Fruit fly (Drosophila melanogaster) whole organism, embryonic: ENCODE results near the gene CG5326.
A peak's percentile ranks its signal among the peaks of the same experiment; 100 is the strongest.

Experiments
- Atf-2 ChIP-seq: fragments of 200-800 bp; sonication (Bioruptor generic); optimal IDR thresholded peaks from 2 replicates; lab custom pipeline; 2016; ENCODE audit warnings: missing biosample characterization, missing genetic modification characterization
- Bdp1 ChIP-seq: fragments of 200-800 bp; sonication (Bioruptor generic); optimal IDR thresholded peaks from 3 replicates; lab custom pipeline; 2016; ENCODE audit warnings: missing biosample characterization, missing genetic modification characterization
- Bgb ChIP-seq: fragments of 200-800 bp; sonication (Bioruptor generic); IDR thresholded peaks from 2 replicates; pipeline ENCODE4 v1.3.6; 2022; ENCODE audit warnings: missing biosample characterization, missing genetic modification characterization; ENCODE audit not compliant: partially characterized antibody
- CG10366 ChIP-seq: fragments of 200-800 bp; sonication (Bioruptor generic); IDR thresholded peaks from 2 replicates; pipeline ENCODE4 v1.3.6; 2022; ENCODE audit warnings: missing biosample characterization, missing genetic modification characterization
- CG10654 ChIP-seq: fragments of 200-800 bp; sonication (Bioruptor generic); optimal IDR thresholded peaks from 2 replicates; lab custom pipeline; 2016; ENCODE audit warnings: missing biosample characterization, missing genetic modification characterization
- CG10979 ChIP-seq: fragments of 200-800 bp; sonication (Bioruptor generic); optimal IDR thresholded peaks from 2 replicates; lab custom pipeline; 2018; ENCODE audit warnings: missing biosample characterization, mild to moderate bottlenecking, missing genetic modification characterization, moderate library complexity
- CG11504 ChIP-seq: fragments of 200-800 bp; sonication (Bioruptor generic); optimal IDR thresholded peaks from 3 replicates; lab custom pipeline; 2019; ENCODE audit warnings: missing biosample characterization, mild to moderate bottlenecking, missing genetic modification characterization, moderate library complexity
- CG12391 ChIP-seq: fragments of 200-800 bp; sonication (Bioruptor generic); optimal IDR thresholded peaks from 3 replicates; lab custom pipeline; 2018; ENCODE audit warnings: missing biosample characterization, mild to moderate bottlenecking, missing genetic modification characterization, moderate library complexity
- CG14014 ChIP-seq: fragments of 200-800 bp; sonication (Bioruptor generic); IDR thresholded peaks from 2 replicates; pipeline ENCODE4 v1.3.6; 2022; ENCODE audit warnings: missing biosample characterization, missing genetic modification characterization
- CG15514 ChIP-seq: fragments of 200-800 bp; sonication (Bioruptor generic); optimal IDR thresholded peaks from 3 replicates; lab custom pipeline; 2017; ENCODE audit warnings: missing biosample characterization, missing genetic modification characterization, mild to moderate bottlenecking, moderate library complexity, missing genetic modification reagents
- CG1602 ChIP-seq: fragments of 200-800 bp; sonication (Bioruptor generic); optimal IDR thresholded peaks from 3 replicates; lab custom pipeline; 2016; ENCODE audit warnings: missing biosample characterization, missing genetic modification characterization
- CG1603 ChIP-seq: fragments of 200-800 bp; sonication (Bioruptor generic); optimal IDR thresholded peaks from 2 replicates; lab custom pipeline; 2019; ENCODE audit warnings: missing biosample characterization, mild to moderate bottlenecking, missing genetic modification characterization, moderate library complexity
- CG17186 ChIP-seq: fragments of 200-800 bp; sonication (Bioruptor generic); optimal IDR thresholded peaks from 3 replicates; lab custom pipeline; 2017; ENCODE audit warnings: missing biosample characterization, missing genetic modification reagents, missing genetic modification characterization
- CG17802 ChIP-seq: fragments of 200-800 bp; sonication (Bioruptor generic); optimal IDR thresholded peaks from 2 replicates; lab custom pipeline; 2018; ENCODE audit warnings: missing biosample characterization, mild to moderate bottlenecking, missing genetic modification characterization, moderate library complexity
- CG18599 ChIP-seq: fragments of 200-800 bp; sonication (Bioruptor generic); optimal IDR thresholded peaks from 3 replicates; lab custom pipeline; 2017; ENCODE audit warnings: missing biosample characterization, missing genetic modification characterization, mild to moderate bottlenecking, moderate library complexity, missing genetic modification reagents
- CG3163 ChIP-seq: fragments of 200-800 bp; sonication (Bioruptor generic); optimal IDR thresholded peaks from 3 replicates; lab custom pipeline; 2016; ENCODE audit warnings: missing biosample characterization, missing genetic modification characterization
- CG3726 ChIP-seq: fragments of 200-800 bp; sonication (Bioruptor generic); IDR thresholded peaks from 3 replicates; pipeline ENCODE4, ENCODE4 v1.3.6; 2022; ENCODE audit warnings: missing biosample characterization, missing genetic modification characterization
- CG3838 ChIP-seq: fragments of 200-800 bp; sonication (Bioruptor generic); optimal IDR thresholded peaks from 3 replicates; lab custom pipeline; 2016; ENCODE audit warnings: missing biosample characterization, missing genetic modification characterization
- CG7556 ChIP-seq: fragments of 200-800 bp; sonication (Bioruptor generic); optimal IDR thresholded peaks from 2 replicates; lab custom pipeline; 2017; ENCODE audit warnings: missing biosample characterization, mild to moderate bottlenecking, missing genetic modification characterization
- CG9727 ChIP-seq: fragments of 200-800 bp; sonication (Bioruptor generic); optimal IDR thresholded peaks from 3 replicates; lab custom pipeline; 2017; ENCODE audit warnings: missing biosample characterization, mild to moderate bottlenecking, missing genetic modification characterization
- CG9817 ChIP-seq: fragments of 200-800 bp; sonication (Bioruptor generic); optimal IDR thresholded peaks from 2 replicates; lab custom pipeline; 2018; ENCODE audit warnings: missing biosample characterization, mild to moderate bottlenecking, missing genetic modification characterization, moderate library complexity
- Dbx ChIP-seq: fragments of 200-800 bp; sonication (Bioruptor generic); IDR thresholded peaks from 3 replicates; pipeline ENCODE4 v1.3.6; 2022; ENCODE audit warnings: missing biosample characterization, missing genetic modification characterization
- ERR ChIP-seq: fragments of 200-800 bp; sonication (Bioruptor generic); optimal IDR thresholded peaks from 2 replicates; lab custom pipeline; 2016; ENCODE audit warnings: missing biosample characterization, missing genetic modification characterization
- GATAe ChIP-seq: fragments of 200-800 bp; sonication (Bioruptor generic); conservative IDR thresholded peaks from 2 replicates; pipeline ENCODE4 v1.3.6; 2022; ENCODE audit warnings: missing biosample characterization, missing genetic modification characterization
- Hey ChIP-seq: fragments of 200-800 bp; sonication (Bioruptor generic); optimal IDR thresholded peaks from 3 replicates; lab custom pipeline; 2018; ENCODE audit warnings: missing biosample characterization, mild to moderate bottlenecking, missing genetic modification characterization
- HmgZ ChIP-seq: fragments of 200-800 bp; sonication (Bioruptor generic); optimal IDR thresholded peaks from 2 replicates; lab custom pipeline; 2018; ENCODE audit warnings: missing biosample characterization, mild to moderate bottlenecking, missing genetic modification characterization
- Hr3 ChIP-seq: fragments of 200-800 bp; sonication (Bioruptor generic); optimal IDR thresholded peaks from 3 replicates; lab custom pipeline; 2016; ENCODE audit warnings: missing biosample characterization, missing genetic modification characterization
- Hr78 ChIP-seq, 2 experiments: fragments of 200-800 bp in 1 of 2; fragments of >200 bp in 1 of 2; sonication (Bioruptor generic) in 1 of 2; optimal IDR thresholded peaks; 2 replicates each; lab custom pipeline; 2017 to 2019; ENCODE audit warnings: missing biosample characterization in 2 of 2, missing genetic modification characterization in 2 of 2, mild to moderate bottlenecking in 1 of 2, moderate library complexity in 1 of 2
- Mes4 ChIP-seq: fragments of 200-800 bp; sonication (Bioruptor generic); optimal IDR thresholded peaks from 2 replicates; lab custom pipeline; 2016; ENCODE audit warnings: missing biosample characterization, missing genetic modification characterization
- Mrtf ChIP-seq: fragments of 200-800 bp; sonication (Bioruptor generic); IDR thresholded peaks from 3 replicates; pipeline ENCODE4 v1.3.6; 2022; ENCODE audit warnings: missing biosample characterization, missing genetic modification characterization
- Nf-YC ChIP-seq: fragments of 200-800 bp; optimal IDR thresholded peaks from 3 replicates; lab custom pipeline; 2019; ENCODE audit warnings: missing biosample characterization, mild to moderate bottlenecking, missing genetic modification characterization, moderate library complexity
- Pdp1 ChIP-seq, 2 experiments: fragments of 200-800 bp; sonication (Bioruptor generic); optimal IDR thresholded peaks; 3 replicates each; lab custom pipeline; 2016; ENCODE audit warnings: missing biosample characterization in 2 of 2, missing genetic modification characterization in 2 of 2, mild to moderate bottlenecking in 1 of 2, moderate library complexity in 1 of 2
- Rfx ChIP-seq: fragments of 200-800 bp; sonication (Bioruptor generic); IDR thresholded peaks from 2 replicates; pipeline ENCODE4 v1.3.6; 2022; ENCODE audit warnings: missing biosample characterization, missing genetic modification characterization
- bcd ChIP-seq: fragments of 200-800 bp; sonication (Bioruptor generic); optimal IDR thresholded peaks from 2 replicates; lab custom pipeline; 2017; ENCODE audit warnings: missing biosample characterization, mild to moderate bottlenecking, missing genetic modification characterization
- chn ChIP-seq: fragments of 200-800 bp; sonication (Bioruptor generic); optimal IDR thresholded peaks from 2 replicates; lab custom pipeline; 2016; ENCODE audit warnings: missing biosample characterization, missing genetic modification characterization
- fd3F ChIP-seq: fragments of 200-800 bp; sonication (Bioruptor generic); optimal IDR thresholded peaks from 2 replicates; lab custom pipeline; 2018; ENCODE audit warnings: missing biosample characterization, mild to moderate bottlenecking, missing genetic modification characterization, moderate library complexity
- fru ChIP-seq: fragments of >200 bp; optimal IDR thresholded peaks from 2 replicates; lab custom pipeline; 2017
- gt ChIP-seq: fragments of 200-800 bp; sonication (Bioruptor generic); IDR thresholded peaks from 2 replicates; pipeline ENCODE4 v1.3.6; 2022; ENCODE audit warnings: missing biosample characterization, missing genetic modification characterization
- ham ChIP-seq: fragments of 200-800 bp; sonication (Bioruptor generic); IDR thresholded peaks from 2 replicates; pipeline ENCODE4 v1.3.6; 2022; ENCODE audit warnings: missing biosample characterization, missing genetic modification characterization
- ind ChIP-seq: fragments of 200-800 bp; sonication (Bioruptor generic); optimal IDR thresholded peaks from 3 replicates; lab custom pipeline; 2016; ENCODE audit warnings: missing biosample characterization, missing genetic modification characterization
- luna ChIP-seq: fragments of 200-800 bp; sonication (Bioruptor generic); optimal IDR thresholded peaks from 2 replicates; lab custom pipeline; 2016; ENCODE audit warnings: missing biosample characterization, missing genetic modification characterization
- nerfin-1 ChIP-seq: fragments of 200-800 bp; sonication (Bioruptor generic); optimal IDR thresholded peaks from 3 replicates; lab custom pipeline; 2019; ENCODE audit warnings: missing biosample characterization, mild to moderate bottlenecking, missing genetic modification characterization, moderate library complexity
- org-1 ChIP-seq: fragments of 200-800 bp; sonication (Bioruptor generic); optimal IDR thresholded peaks from 2 replicates; lab custom pipeline; 2017; ENCODE audit warnings: missing biosample characterization, missing genetic modification characterization
- otp ChIP-seq: fragments of 200-800 bp; sonication (Bioruptor generic); IDR thresholded peaks from 3 replicates; pipeline ENCODE4, ENCODE4 v1.3.6; 2022; ENCODE audit warnings: missing biosample characterization, missing genetic modification characterization
- pfk ChIP-seq: fragments of 200-800 bp; sonication (Bioruptor generic); optimal IDR thresholded peaks from 2 replicates; lab custom pipeline; 2018; ENCODE audit warnings: missing biosample characterization, mild to moderate bottlenecking, missing genetic modification characterization, moderate library complexity
- shn ChIP-seq: fragments of 200-800 bp; sonication (Bioruptor generic); optimal IDR thresholded peaks from 3 replicates; lab custom pipeline; 2016; ENCODE audit warnings: missing biosample characterization, missing genetic modification characterization
- sisA ChIP-seq: fragments of 200-800 bp; sonication (Bioruptor generic); IDR thresholded peaks from 2 replicates; pipeline ENCODE4 v1.3.6; 2022; ENCODE audit warnings: missing biosample characterization, missing genetic modification characterization
- stwl ChIP-seq: fragments of 200-800 bp; sonication (Bioruptor generic); optimal IDR thresholded peaks from 3 replicates; lab custom pipeline; 2018; ENCODE audit warnings: missing biosample characterization, mild to moderate bottlenecking, missing genetic modification characterization, moderate library complexity
- toy ChIP-seq: fragments of 200-800 bp; sonication (Bioruptor generic); IDR thresholded peaks from 2 replicates; pipeline ENCODE4 v1.3.6; 2022; ENCODE audit warnings: missing biosample characterization, missing genetic modification characterization
- tx ChIP-seq: fragments of 200-800 bp; sonication (Bioruptor generic); optimal IDR thresholded peaks from 2 replicates; lab custom pipeline; 2016; ENCODE audit warnings: missing biosample characterization, missing genetic modification characterization
- wek ChIP-seq: fragments of 200-800 bp; sonication (Bioruptor generic); optimal IDR thresholded peaks from 3 replicates; lab custom pipeline; 2018; ENCODE audit warnings: missing biosample characterization, mild to moderate bottlenecking, missing genetic modification characterization, moderate library complexity
- zfh1 ChIP-seq: fragments of 200-800 bp; sonication (Bioruptor generic); IDR thresholded peaks from 3 replicates; pipeline ENCODE4 v1.3.6; 2022; ENCODE audit warnings: missing biosample characterization, missing genetic modification characterization

The CG5326 gene

DNA sequence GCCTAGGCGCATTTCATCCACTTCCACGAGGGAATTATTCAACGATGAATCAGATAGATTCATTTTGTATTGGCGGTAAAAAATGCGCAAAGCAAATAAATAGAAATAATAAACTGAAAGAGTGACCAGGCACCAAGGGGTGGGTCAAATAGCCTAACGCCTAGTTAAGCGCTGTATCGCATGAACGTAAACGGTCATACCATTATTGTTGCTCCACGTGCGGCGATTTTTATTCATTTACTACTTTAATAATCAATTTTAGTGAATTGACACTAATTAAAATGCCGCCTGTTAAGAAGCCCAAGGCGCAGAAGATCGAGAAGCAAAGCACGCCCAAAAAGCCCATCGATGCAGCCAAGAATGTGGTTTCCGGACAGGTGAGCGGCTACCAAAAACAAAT lies 44.9 kb upstream of the CG5326 start, which contains the start of the genes CG33107 and CG6937 (continued):
- TF ChIP-seq CG15514 (GFP tag; lab: Kevin White, UChicago), result peak; percentile 35
- no peak for TF ChIP-seq Dbx (GFP tag; lab: Robert Waterston, UW)
- TF ChIP-seq zfh1, result no peak
- no peak for TF ChIP-seq Hr3 (GFP tag; lab: Kevin White, UChicago)
- TF ChIP-seq gt (GFP tag; lab: Robert Waterston, UW), result no peak
- TF ChIP-seq sisA (GFP tag; lab: Robert Waterston, UW), result no peak
- TF ChIP-seq wek (GFP tag; lab: Kevin White, UChicago), result no peak
- no peak for TF ChIP-seq bcd (GFP tag; lab: Kevin White, UChicago)
- TF ChIP-seq Mrtf, result no peak
- no peak for TF ChIP-seq CG11504 (tag; lab: Kevin White, UChicago)
- TF ChIP-seq ham, result no peak
- TF ChIP-seq Atf-2, result no peak
- no peak for TF ChIP-seq Mes4 (GFP tag; lab: Kevin White, UChicago)
- no peak for TF ChIP-seq Bdp1 (GFP tag; lab: Kevin White, UChicago)
- peak; percentile 71 for TF ChIP-seq stwl (tag; lab: Kevin White, UChicago)
- no peak for TF ChIP-seq fd3F
- no peak for TF ChIP-seq Nf-YC (tag; lab: Kevin White, UChicago)
- no peak for TF ChIP-seq CG10979 (tag; lab: Kevin White, UChicago)
- no peak for TF ChIP-seq CG10654 (GFP tag; lab: Kevin White, UChicago)
- TF ChIP-seq shn, result no peak
- TF ChIP-seq CG17186 (GFP tag; lab: Kevin White, UChicago), result peak; percentile 34
- no peak for TF ChIP-seq CG3726
- no peak for TF ChIP-seq CG10366 (GFP tag; lab: Robert Waterston, UW)
- no peak for TF ChIP-seq fru (lab: Kevin White, UChicago)
- TF ChIP-seq CG14014 (GFP tag; lab: Robert Waterston, UW), result no peak
- no peak for TF ChIP-seq CG17802
- TF ChIP-seq CG3838 (GFP tag; lab: Kevin White, UChicago), result no peak
- no peak for TF ChIP-seq GATAe (GFP tag; lab: Robert Waterston, UW)
- TF ChIP-seq CG9817, result no peak
- TF ChIP-seq org-1 (GFP tag; lab: Kevin White, UChicago), result no peak
- TF ChIP-seq CG18599 (GFP tag; lab: Kevin White, UChicago), result no peak
- TF ChIP-seq ind (GFP tag; lab: Kevin White, UChicago), result no peak
- TF ChIP-seq pfk (GFP tag; lab: Kevin White, UChicago), result no peak
- no peak for TF ChIP-seq luna (GFP tag; lab: Kevin White, UChicago)
- no peak for TF ChIP-seq CG12391 (tag; lab: Kevin White, UChicago)
- no peak for TF ChIP-seq HmgZ (tag; lab: Kevin White, UChicago)
- no peak for TF ChIP-seq CG9727
- TF ChIP-seq nerfin-1 (tag; lab: Kevin White, UChicago), result no peak
- TF ChIP-seq ERR (GFP tag; lab: Kevin White, UChicago), result no peak
- no peak for TF ChIP-seq CG7556 (GFP tag; lab: Kevin White, UChicago)
- TF ChIP-seq Hr78 (GFP tag; optimal IDR thresholded peaks at IDR 0.05; lab: Kevin White, UChicago), result no peak
- peak; percentile 33; the same call in 1 of the 2 replicates for TF ChIP-seq Rfx (GFP tag; lab: Robert Waterston, UW)
- TF ChIP-seq CG1602 (GFP tag; lab: Kevin White, UChicago), result no peak
- TF ChIP-seq chn (GFP tag; lab: Kevin White, UChicago), result no peak
- no peak for TF ChIP-seq CG3163 (GFP tag; lab: Kevin White, UChicago)
- TF ChIP-seq Pdp1 (GFP tag; optimal IDR thresholded peaks at IDR 0.05; lab: Kevin White, UChicago), result peak in 1 of 2 experiments; percentile 31
- TF ChIP-seq CG1603, result peak; percentile 65
- no peak for TF ChIP-seq Bgb (GFP tag; lab: Robert Waterston, UW)
- no peak for TF ChIP-seq Hey (tag; lab: Kevin White, UChicago)
- no peak for TF ChIP-seq toy (GFP tag; lab: Robert Waterston, UW)
- TF ChIP-seq otp (GFP tag; lab: Robert Waterston, UW), result no peak
- TF ChIP-seq tx (GFP tag; lab: Kevin White, UChicago), result no peak
